Fruit fly (Drosophila melanogaster) whole organism, embryonic: ENCODE results near the gene CG15803.

Source experiments
- Abd-B ChIP-seq: fragments of 200-800 bp; sonication (Bioruptor generic); optimal IDR thresholded peaks from 2 replicates; lab custom pipeline; 2018; ENCODE audit warnings: missing biosample characterization, mild to moderate bottlenecking, missing genetic modification characterization, moderate library complexity
- Asciz ChIP-seq: fragments of 200-800 bp; sonication (Bioruptor generic); optimal IDR thresholded peaks from 2 replicates; lab custom pipeline; 2017; ENCODE audit warnings: missing biosample characterization, mild to moderate bottlenecking, missing genetic modification characterization, missing genetic modification reagents
- CG10321 ChIP-seq: fragments of 200-800 bp; sonication (Bioruptor generic); IDR thresholded peaks from 2 replicates; pipeline ENCODE4 v1.3.6; 2022; ENCODE audit warnings: missing biosample characterization, missing genetic modification characterization
- CG10366 ChIP-seq: fragments of 200-800 bp; sonication (Bioruptor generic); IDR thresholded peaks from 2 replicates; pipeline ENCODE4 v1.3.6; 2022; ENCODE audit warnings: missing biosample characterization, missing genetic modification characterization
- CG10462 ChIP-seq: fragments of 200-800 bp; sonication (Bioruptor generic); optimal IDR thresholded peaks from 2 replicates; lab custom pipeline; 2016; ENCODE audit warnings: missing biosample characterization, missing genetic modification characterization
- CG10959 ChIP-seq: fragments of 200-800 bp; sonication (Bioruptor generic); IDR thresholded peaks from 2 replicates; pipeline ENCODE4 v1.3.6; 2022; ENCODE audit warnings: missing biosample characterization, missing genetic modification characterization
- CG10979 ChIP-seq: fragments of 200-800 bp; sonication (Bioruptor generic); optimal IDR thresholded peaks from 2 replicates; lab custom pipeline; 2018; ENCODE audit warnings: missing biosample characterization, mild to moderate bottlenecking, missing genetic modification characterization, moderate library complexity
- CG11085 ChIP-seq: fragments of 200-800 bp; sonication (Bioruptor generic); IDR thresholded peaks from 2 replicates; pipeline ENCODE4 v1.3.6; 2022; ENCODE audit warnings: missing biosample characterization, missing genetic modification characterization
- CG11093 ChIP-seq: fragments of 200-800 bp; sonication (Bioruptor generic); IDR thresholded peaks from 3 replicates; pipeline ENCODE4 v1.3.6; 2022; ENCODE audit warnings: missing biosample characterization, missing genetic modification characterization
- CG14050 ChIP-seq: fragments of 200-800 bp; sonication (Bioruptor generic); IDR thresholded peaks from 3 replicates; pipeline ENCODE4 v1.3.6; 2022; ENCODE audit warnings: missing biosample characterization, missing genetic modification characterization
- CG15269 ChIP-seq: fragments of 200-800 bp; sonication (Bioruptor generic); optimal IDR thresholded peaks from 2 replicates; lab custom pipeline; 2018; ENCODE audit warnings: missing biosample characterization, mild to moderate bottlenecking, missing genetic modification characterization, moderate library complexity
- CG15601 ChIP-seq: fragments of 200-800 bp; sonication (Bioruptor generic); optimal IDR thresholded peaks from 3 replicates; lab custom pipeline; 2019; ENCODE audit warnings: missing biosample characterization, mild to moderate bottlenecking, missing genetic modification characterization, moderate library complexity
- CG1647 ChIP-seq: fragments of 200-800 bp; sonication (Bioruptor generic); optimal IDR thresholded peaks from 3 replicates; lab custom pipeline; 2016; ENCODE audit warnings: missing biosample characterization, missing genetic modification characterization
- CG17385 ChIP-seq: fragments of 200-800 bp; sonication (Bioruptor generic); optimal IDR thresholded peaks from 3 replicates; lab custom pipeline; 2018; ENCODE audit warnings: missing biosample characterization, mild to moderate bottlenecking, missing genetic modification characterization
- CG3065 ChIP-seq: fragments of 200-800 bp; sonication (Bioruptor generic); optimal IDR thresholded peaks from 2 replicates; lab custom pipeline; 2016; ENCODE audit warnings: missing biosample characterization, missing genetic modification characterization
- CG33557 ChIP-seq: fragments of 200-800 bp; sonication (Bioruptor generic); optimal IDR thresholded peaks from 2 replicates; lab custom pipeline; 2019; ENCODE audit warnings: missing biosample characterization, mild to moderate bottlenecking, missing genetic modification characterization, moderate library complexity
- CG3847 ChIP-seq: fragments of 200-800 bp; sonication (Bioruptor generic); IDR thresholded peaks from 2 replicates; pipeline ENCODE4 v1.3.6; 2022; ENCODE audit warnings: missing biosample characterization, missing genetic modification characterization
- CG4730 ChIP-seq: fragments of 200-800 bp; sonication (Bioruptor generic); IDR thresholded peaks from 2 replicates; pipeline ENCODE4 v1.3.6; 2022; ENCODE audit warnings: missing biosample characterization, missing genetic modification characterization
- CG5245 ChIP-seq: fragments of 200-800 bp; sonication (Bioruptor generic); optimal IDR thresholded peaks from 3 replicates; lab custom pipeline; 2016; ENCODE audit warnings: missing biosample characterization, missing genetic modification characterization
- CG7556 ChIP-seq: fragments of 200-800 bp; sonication (Bioruptor generic); optimal IDR thresholded peaks from 2 replicates; lab custom pipeline; 2017; ENCODE audit warnings: missing biosample characterization, mild to moderate bottlenecking, missing genetic modification characterization
- CG7963 ChIP-seq: fragments of 200-800 bp; sonication (Bioruptor generic); IDR thresholded peaks from 3 replicates; pipeline ENCODE4 v1.3.6; 2022; ENCODE audit warnings: missing biosample characterization, missing genetic modification characterization; ENCODE audit not compliant: partially characterized antibody
- CG8290 ChIP-seq, 3 experiments: fragments of 200-800 bp; sonication (Bioruptor generic); optimal IDR thresholded peaks; 2 replicates each; lab custom pipeline; 2016 to 2019; ENCODE audit warnings: missing biosample characterization in 3 of 3, missing genetic modification characterization in 3 of 3, mild to moderate bottlenecking in 2 of 3, moderate library complexity in 1 of 3
- CG8478 ChIP-seq: fragments of >200 bp; optimal IDR thresholded peaks from 2 replicates; lab custom pipeline; 2018
- H15 ChIP-seq: fragments of 200-800 bp; sonication (Bioruptor generic); IDR thresholded peaks from 3 replicates; pipeline ENCODE4 v1.3.6; 2022; ENCODE audit warnings: missing biosample characterization, missing genetic modification characterization
- HLH3B ChIP-seq: fragments of 200-800 bp; sonication (Bioruptor generic); IDR thresholded peaks from 2 replicates; pipeline ENCODE4 v1.3.6; 2022; ENCODE audit warnings: missing biosample characterization, missing genetic modification characterization
- Hr51 ChIP-seq, 2 experiments: fragments of 200-800 bp; sonication (Bioruptor generic); optimal IDR thresholded peaks; 2 replicates in 1 of 2; 3 replicates in 1 of 2; lab custom pipeline; 2016 to 2018; ENCODE audit warnings: missing biosample characterization in 2 of 2, missing genetic modification characterization in 2 of 2, mild to moderate bottlenecking in 1 of 2, moderate library complexity in 1 of 2
- MBD-R2 ChIP-seq: fragments of 200-800 bp; sonication (Bioruptor generic); IDR thresholded peaks from 2 replicates; pipeline ENCODE4 v1.3.6; 2022; ENCODE audit warnings: missing biosample characterization, missing genetic modification characterization
- Opbp ChIP-seq: fragments of 200-800 bp; sonication (Bioruptor generic); IDR thresholded peaks from 3 replicates; pipeline ENCODE4 v1.3.6; 2022; ENCODE audit warnings: missing biosample characterization, missing genetic modification characterization; ENCODE audit not compliant: partially characterized antibody
- Rfx ChIP-seq: fragments of 200-800 bp; sonication (Bioruptor generic); IDR thresholded peaks from 2 replicates; pipeline ENCODE4 v1.3.6; 2022; ENCODE audit warnings: missing biosample characterization, missing genetic modification characterization
- Usf ChIP-seq: fragments of 200-800 bp; sonication (Bioruptor generic); optimal IDR thresholded peaks from 2 replicates; lab custom pipeline; 2017; ENCODE audit warnings: missing genotype, missing biosample characterization, missing genetic modification characterization
- abd-A ChIP-seq: fragments of 200-800 bp; sonication (Bioruptor generic); optimal IDR thresholded peaks from 3 replicates; lab custom pipeline; 2019; ENCODE audit warnings: missing biosample characterization, mild to moderate bottlenecking, missing genetic modification characterization, moderate library complexity
- ara ChIP-seq: fragments of 200-800 bp; sonication (Bioruptor generic); IDR thresholded peaks from 2 replicates; pipeline ENCODE4 v1.3.6; 2022; ENCODE audit warnings: missing biosample characterization, missing genetic modification characterization
- chn ChIP-seq: fragments of 200-800 bp; sonication (Bioruptor generic); optimal IDR thresholded peaks from 2 replicates; lab custom pipeline; 2016; ENCODE audit warnings: missing biosample characterization, missing genetic modification characterization
- cwo ChIP-seq: fragments of 200-800 bp; sonication (Bioruptor generic); optimal IDR thresholded peaks from 3 replicates; lab custom pipeline; 2017; ENCODE audit warnings: missing biosample characterization, missing genetic modification characterization, mild to moderate bottlenecking, moderate library complexity, missing genetic modification reagents
- dmrt99B ChIP-seq: fragments of 200-800 bp; sonication (Bioruptor generic); optimal IDR thresholded peaks from 2 replicates; lab custom pipeline; 2018; ENCODE audit warnings: missing biosample characterization, mild to moderate bottlenecking, missing genetic modification characterization, moderate library complexity
- esg ChIP-seq: fragments of 200-800 bp; sonication (Bioruptor generic); conservative IDR thresholded peaks from 2 replicates; pipeline ENCODE4 v1.3.6; 2022; ENCODE audit warnings: missing biosample characterization, missing genetic modification characterization
- exex ChIP-seq: fragments of 200-800 bp; sonication (Bioruptor generic); optimal IDR thresholded peaks from 4 replicates; lab custom pipeline; 2018; ENCODE audit warnings: missing biosample characterization, mild to moderate bottlenecking, missing genetic modification characterization, moderate library complexity
- fd102C ChIP-seq: fragments of 200-800 bp; sonication (Bioruptor generic); optimal IDR thresholded peaks from 2 replicates; lab custom pipeline; 2018; ENCODE audit warnings: missing biosample characterization, mild to moderate bottlenecking, missing genetic modification characterization, moderate library complexity
- fd64A ChIP-seq: fragments of 200-800 bp; sonication (Bioruptor generic); optimal IDR thresholded peaks from 3 replicates; lab custom pipeline; 2018; ENCODE audit warnings: missing biosample characterization, mild to moderate bottlenecking, missing genetic modification characterization
- fd96Cb ChIP-seq: fragments of 200-800 bp; sonication (Bioruptor generic); optimal IDR thresholded peaks from 2 replicates; lab custom pipeline; 2018; ENCODE audit warnings: missing biosample characterization, mild to moderate bottlenecking, missing genetic modification characterization, moderate library complexity
- gro ChIP-seq: fragments of 200-800 bp; sonication (Bioruptor generic); optimal IDR thresholded peaks from 2 replicates; lab custom pipeline; 2016; ENCODE audit warnings: missing biosample characterization, missing genetic modification characterization
- kay ChIP-seq: fragments of 200-800 bp; sonication (Bioruptor generic); optimal IDR thresholded peaks from 2 replicates; lab custom pipeline; 2016; ENCODE audit warnings: missing biosample characterization, missing genetic modification characterization
- klu ChIP-seq: fragments of 200-800 bp; sonication (Bioruptor generic); IDR thresholded peaks from 2 replicates; pipeline ENCODE4 v1.3.6; 2022; ENCODE audit warnings: missing biosample characterization, missing genetic modification characterization
- nerfin-2 ChIP-seq: fragments of 200-800 bp; sonication (Bioruptor generic); IDR thresholded peaks from 2 replicates; pipeline ENCODE4 v1.3.6; 2022; ENCODE audit warnings: missing biosample characterization, missing genetic modification characterization; ENCODE audit not compliant: partially characterized antibody
- otp ChIP-seq: fragments of 200-800 bp; sonication (Bioruptor generic); IDR thresholded peaks from 3 replicates; pipeline ENCODE4, ENCODE4 v1.3.6; 2022; ENCODE audit warnings: missing biosample characterization, missing genetic modification characterization
- pros ChIP-seq: fragments of 200-800 bp; sonication (Bioruptor generic); optimal IDR thresholded peaks from 3 replicates; lab custom pipeline; 2019; ENCODE audit warnings: missing biosample characterization, mild to moderate bottlenecking, missing genetic modification characterization, moderate library complexity
- sd ChIP-seq: fragments of 200-800 bp; sonication (Bioruptor generic); optimal IDR thresholded peaks from 3 replicates; lab custom pipeline; 2018; ENCODE audit warnings: missing biosample characterization, mild to moderate bottlenecking, missing genetic modification characterization, moderate library complexity
- sima ChIP-seq: fragments of 200-800 bp; sonication (Bioruptor generic); optimal IDR thresholded peaks from 2 replicates; lab custom pipeline; 2016; ENCODE audit warnings: missing biosample characterization, missing genetic modification characterization
- slou ChIP-seq: fragments of 200-800 bp; sonication (Bioruptor generic); optimal IDR thresholded peaks from 3 replicates; lab custom pipeline; 2016; ENCODE audit warnings: missing biosample characterization, missing genetic modification characterization
- wdn ChIP-seq: fragments of 200-800 bp; sonication (Bioruptor generic); IDR thresholded peaks from 2 replicates; pipeline ENCODE4 v1.3.6; 2022; ENCODE audit warnings: missing biosample characterization, missing genetic modification characterization

The CG15803 gene

dm6 chr3R:18365978-18366643 is 5.6 kb upstream of the CG15803 start, which contains the start of the genes WRNexo and Nup43 (continued):
- TF ChIP-seq CG7556 (GFP tag; lab: Kevin White, UChicago) (no peak), nerfin-2 (GFP tag; lab: Robert Waterston, UW) (no peak), CG8290 (GFP tag; optimal IDR thresholded peaks at IDR 0.05; lab: Kevin White, UChicago) (no peak), CG8290 (tag; optimal IDR thresholded peaks at IDR 0.05; lab: Kevin White, UChicago) (no peak), chn (GFP tag; lab: Kevin White, UChicago) (peak; percentile 33), CG33557 (GFP tag; lab: Kevin White, UChicago) (no peak), ara (GFP tag; lab: Robert Waterston, UW) (no peak), CG5245 (GFP tag; lab: Kevin White, UChicago) (no peak), CG8478 (lab: Kevin White, UChicago) (no peak), wdn (no peak), CG10462 (GFP tag; lab: Kevin White, UChicago) (peak; percentile 19), slou (GFP tag; lab: Kevin White, UChicago) (no peak), fd64A (GFP tag; lab: Kevin White, UChicago) (no peak), Hr51 (GFP tag; optimal IDR thresholded peaks at IDR 0.05; lab: Kevin White, UChicago) (no peak), CG10959 (GFP tag; lab: Robert Waterston, UW) (no peak), kay (GFP tag; lab: Kevin White, UChicago) (no peak), Usf (no peak), dmrt99B (tag; lab: Kevin White, UChicago) (no peak), CG1647 (GFP tag; lab: Kevin White, UChicago) (peak; percentile 11), gro (no peak), Abd-B (GFP tag; lab: Kevin White, UChicago) (peak; percentile 47), CG11085 (GFP tag; lab: Robert Waterston, UW) (no peak), otp (GFP tag; lab: Robert Waterston, UW) (no peak), exex (tag; lab: Kevin White, UChicago) (no peak), sd (tag; lab: Kevin White, UChicago) (no peak), Opbp (no peak), CG10366 (peak; percentile 32; the same call in 1 of the 2 replicates), CG15269 (tag; lab: Kevin White, UChicago) (no peak), CG4730 (no peak), CG3065 (GFP tag; lab: Kevin White, UChicago) (no peak), H15 (GFP tag; lab: Robert Waterston, UW) (0 out of 3 replicates have a peak, but pooled peaks have one; percentile 31), CG17385 (GFP tag; lab: Kevin White, UChicago) (no peak), fd96Cb (peak; percentile 40), Asciz (GFP tag; lab: Kevin White, UChicago) (no peak), abd-A (tag; lab: Kevin White, UChicago) (no peak), CG15601 (tag; lab: Kevin White, UChicago) (no peak), esg (GFP tag; lab: Robert Waterston, UW) (no peak), CG10979 (peak; percentile 9), Rfx (GFP tag; lab: Robert Waterston, UW) (peak; percentile 59; the same call in 1 of the 2 replicates), sima (GFP tag; lab: Kevin White, UChicago) (no peak), MBD-R2 (no peak), CG14050 (no peak), CG7963 (GFP tag; lab: Robert Waterston, UW) (no peak), CG10321 (GFP tag; lab: Robert Waterston, UW) (no peak), cwo (GFP tag; lab: Kevin White, UChicago) (no peak), CG11093 (GFP tag; lab: Robert Waterston, UW) (no peak), CG3847 (peak; percentile 57), pros (GFP tag; lab: Kevin White, UChicago) (no peak), klu (no peak; the same call in 1 of the 2 replicates), fd102C (no peak), HLH3B (GFP tag; lab: Robert Waterston, UW) (no peak)
